Fruit fly (Drosophila melanogaster): Measurements from ENCODE around the gene CG11109.

The CG11109 gene

DNA sequence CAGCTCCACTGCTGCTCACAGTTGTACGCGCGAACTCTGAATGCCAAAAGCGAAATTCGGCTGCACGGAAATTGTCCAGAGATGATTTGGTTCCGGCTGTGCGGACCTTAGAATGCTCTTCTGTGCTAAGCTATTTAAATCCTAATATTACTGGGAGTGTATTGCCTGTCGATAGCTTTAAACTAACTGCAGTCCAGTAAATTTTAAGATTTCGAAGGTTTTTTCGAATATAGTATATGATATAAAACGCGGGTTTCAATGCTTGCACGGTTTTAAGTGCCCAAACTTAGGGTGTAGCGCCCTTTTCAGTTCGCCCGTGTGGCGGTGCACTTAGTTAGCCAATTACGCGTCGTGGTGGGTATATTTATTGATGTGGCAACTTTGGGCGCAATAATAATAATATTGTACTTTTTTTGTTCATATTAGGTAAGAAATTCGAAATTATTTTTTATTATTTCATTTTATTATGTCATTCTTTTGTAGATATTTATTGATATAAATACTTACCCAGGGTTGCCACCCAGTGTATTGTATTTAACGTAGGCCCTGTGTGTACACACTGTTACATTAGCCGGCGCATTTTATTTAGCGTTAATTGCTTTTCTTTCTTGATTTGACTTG lies 6.8 kb downstream of the CG11109 start, which contains the start of the genes Chro and Ssl1 (continued):
- TF ChIP-seq fd64A (GFP tag; optimal IDR thresholded peaks at IDR 0.05) = peak; percentile 99
- peak; percentile 100 for TF ChIP-seq CG2202 (tag; optimal IDR thresholded peaks at IDR 0.05)
- TF ChIP-seq CG18599 (GFP tag; optimal IDR thresholded peaks at IDR 0.05) = peak; percentile 100
- TF ChIP-seq chif (GFP tag; optimal IDR thresholded peaks at IDR 0.05) = peak; percentile 100
- TF ChIP-seq lilli (GFP tag; optimal IDR thresholded peaks at IDR 0.05) = peak; percentile 100
- TF ChIP-seq CG18476 (GFP tag; optimal IDR thresholded peaks at IDR 0.05) = peak; percentile 100
- peak; percentile 100 for TF ChIP-seq CG10366 (GFP tag; IDR thresholded peaks at IDR 0.05)
- TF ChIP-seq B-H2 (GFP tag; optimal IDR thresholded peaks at IDR 0.05) = peak; percentile 97
- no peak for TF ChIP-seq CG6791 (GFP tag; IDR thresholded peaks at IDR 0.05; ENCODE audit: partially characterized antibody)
- peak; percentile 100 for TF ChIP-seq CG12744 (GFP tag; optimal IDR thresholded peaks at IDR 0.05)
- peak; percentile 100 for TF ChIP-seq Antp (GFP tag; optimal IDR thresholded peaks at IDR 0.05)
- peak; percentile 100 for TF ChIP-seq C15 (GFP tag; IDR thresholded peaks at IDR 0.05)
- TF ChIP-seq CG31388 (GFP tag; optimal IDR thresholded peaks at IDR 0.05) = peak; percentile 100
- peak; percentile 100 for TF ChIP-seq CG11093 (GFP tag; IDR thresholded peaks at IDR 0.05)
- no peak for TF ChIP-seq nerfin-2 (GFP tag; IDR thresholded peaks at IDR 0.05; ENCODE audit: partially characterized antibody)
- TF ChIP-seq CG13424 (tag; optimal IDR thresholded peaks at IDR 0.05) = peak; percentile 100
- TF ChIP-seq nerfin-1 (tag; optimal IDR thresholded peaks at IDR 0.05) = peak; percentile 99
- TF ChIP-seq inv (GFP tag; IDR thresholded peaks at IDR 0.05; ENCODE audit: partially characterized antibody) = no peak
- TF ChIP-seq Dip3 (GFP tag; optimal IDR thresholded peaks at IDR 0.05) = peak; percentile 100
- peak; percentile 93 for TF ChIP-seq crol (GFP tag; IDR thresholded peaks at IDR 0.05)
- peak; percentile 100 for TF ChIP-seq Ada2b (GFP tag; IDR thresholded peaks at IDR 0.05)
- TF ChIP-seq CG1832 (GFP tag; optimal IDR thresholded peaks at IDR 0.05) = peak; percentile 31
- TF ChIP-seq CG17802 (tag; optimal IDR thresholded peaks at IDR 0.05) = peak; percentile 96
- TF ChIP-seq CG1792 (GFP tag; optimal IDR thresholded peaks at IDR 0.05) = peak; percentile 100
- TF ChIP-seq Ets97D (GFP tag; optimal IDR thresholded peaks at IDR 0.05) = peak; percentile 98
- TF ChIP-seq crc (GFP tag; optimal IDR thresholded peaks at IDR 0.05) = peak; percentile 100
- peak; percentile 99 for TF ChIP-seq CG43689 (GFP tag; IDR thresholded peaks at IDR 0.05)
- TF ChIP-seq CG10321 (GFP tag; IDR thresholded peaks at IDR 0.05) = peak; percentile 90
- TF ChIP-seq pum (GFP tag; optimal IDR thresholded peaks at IDR 0.05) = peak; percentile 100
- TF ChIP-seq pb (GFP tag; optimal IDR thresholded peaks at IDR 0.05) = peak; percentile 100
- peak; percentile 100 for TF ChIP-seq Atf-2 (GFP tag; optimal IDR thresholded peaks at IDR 0.05)
- peak; percentile 100 for TF ChIP-seq ab (GFP tag; optimal IDR thresholded peaks at IDR 0.05)
- TF ChIP-seq Oaz (GFP tag; IDR thresholded peaks at IDR 0.05) = peak; percentile 100
- peak; percentile 99 for TF ChIP-seq toy (GFP tag; IDR thresholded peaks at IDR 0.05)
- peak; percentile 100 for TF ChIP-seq CG6813 (GFP tag; optimal IDR thresholded peaks at IDR 0.05)
- peak; percentile 100 for TF ChIP-seq CrebB (tag; optimal IDR thresholded peaks at IDR 0.05)
- TF ChIP-seq Sox102F (GFP tag; optimal IDR thresholded peaks at IDR 0.05) = peak; percentile 100
- peak; percentile 100 for TF ChIP-seq danr (GFP tag; IDR thresholded peaks at IDR 0.05)
- TF ChIP-seq CG10543 (GFP tag; optimal IDR thresholded peaks at IDR 0.05) = peak; percentile 99
- TF ChIP-seq Sox100B (GFP tag; optimal IDR thresholded peaks at IDR 0.05) = peak; percentile 100
- TF ChIP-seq B-H1 (GFP tag; IDR thresholded peaks at IDR 0.05) = peak; percentile 100
- peak; percentile 99 for TF ChIP-seq CG9817 (tag; optimal IDR thresholded peaks at IDR 0.05)
- peak; percentile 50 for TF ChIP-seq gfzf (GFP tag; optimal IDR thresholded peaks at IDR 0.05)
- peak; percentile 100 for TF ChIP-seq tup (GFP tag; optimal IDR thresholded peaks at IDR 0.05)
- peak; percentile 99 for TF ChIP-seq twi (tag; optimal IDR thresholded peaks at IDR 0.05)
- TF ChIP-seq da (GFP tag; optimal IDR thresholded peaks at IDR 0.05) = peak; percentile 100
- peak; percentile 100 for TF ChIP-seq CG12104 (GFP tag; optimal IDR thresholded peaks at IDR 0.05)
- peak; percentile 99 for TF ChIP-seq CG17568 (GFP tag; optimal IDR thresholded peaks at IDR 0.05)
- TF ChIP-seq CG11398 (GFP tag; optimal IDR thresholded peaks at IDR 0.05) = peak; percentile 100
- peak; percentile 99 for TF ChIP-seq CG16779 (GFP tag; IDR thresholded peaks at IDR 0.05)

Measured in whole organism, embryonic.